Worm (Caenorhabditis elegans) whole organism, midembryonic: ENCODE results near the gene T09B9.5.

ENCODE experiments used
- cog-1 ChIP-seq: sonication (generic microtip); optimal IDR thresholded peaks from 2 replicates; lab custom pipeline; 2016; ENCODE audit warnings: missing genetic modification characterization, missing compliant biosample characterization
- flt-1 ChIP-seq: fragments of 200-800 bp; sonication (Bioruptor generic); IDR thresholded peaks from 2 replicates; pipeline ENCODE4 v1.3.6; 2022; ENCODE audit warnings: missing genetic modification characterization, missing compliant biosample characterization
- tab-1 ChIP-seq: fragments of 200-800 bp; sonication (Bioruptor generic); IDR thresholded peaks from 2 replicates; pipeline ENCODE4 v1.3.6; 2022; ENCODE audit warnings: missing genetic modification characterization, missing compliant biosample characterization
- ztf-29 ChIP-seq: fragments of 200-800 bp; sonication (Bioruptor generic); IDR thresholded peaks from 2 replicates; pipeline ENCODE4 v1.3.6; 2022; ENCODE audit warnings: missing genetic modification reagents, missing genetic modification characterization, missing compliant biosample characterization

- TF ChIP-seq cog-1 (tag; lab: Kevin White, UChicago) (no peak), ztf-29 (GFP tag; lab: Robert Waterston, UW) (no peak), flt-1 (GFP tag; lab: Robert Waterston, UW) (no peak), tab-1 (GFP tag; lab: Robert Waterston, UW) (no peak)
Measured at ce11 chrX:9822173-9822572, 44.6 kb downstream of the T09B9.5 start, which contains the start of gene dpy-22.
